Fruit fly (Drosophila melanogaster) S2 (cell line): Measurements from ENCODE around the gene CG33303.

ENCODE experiments used
- CG8478 ChIP-seq: fragments of >200 bp; optimal IDR thresholded peaks from 2 replicates; lab custom pipeline; 2018
- CTCF ChIP-seq, 2 experiments: fragments of >200 bp; optimal IDR thresholded peaks; 2 replicates each; lab custom pipeline; 2018

DNA sequence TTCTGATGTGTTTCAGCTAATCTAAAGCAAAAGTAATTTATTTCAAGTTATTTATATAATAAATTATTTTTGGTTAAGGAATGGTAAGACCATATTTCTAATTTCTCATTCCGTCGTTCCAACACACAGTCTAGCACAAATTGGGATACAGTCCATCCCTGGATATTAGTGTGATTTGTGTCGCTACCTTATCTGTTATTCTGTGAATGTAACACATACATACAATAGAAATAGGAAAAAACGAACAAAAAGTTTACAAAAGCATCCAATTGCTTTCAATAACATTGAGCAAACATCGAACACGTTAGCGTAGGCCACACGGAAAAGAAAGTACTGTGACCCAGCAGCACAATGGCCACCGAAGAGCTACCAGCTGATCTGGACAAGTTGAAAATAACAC is 9.0 kb downstream of the CG33303 start, which contains the start of gene CG5056:
- TF ChIP-seq CG8478 (no peak), CTCF (optimal IDR thresholded peaks at IDR 0.05; lab: Kevin White, UChicago) (no peak)
